Worm (Caenorhabditis elegans): ENCODE measurements around the gene Y45G12B.2.

Gene Y45G12B.2

DNA sequence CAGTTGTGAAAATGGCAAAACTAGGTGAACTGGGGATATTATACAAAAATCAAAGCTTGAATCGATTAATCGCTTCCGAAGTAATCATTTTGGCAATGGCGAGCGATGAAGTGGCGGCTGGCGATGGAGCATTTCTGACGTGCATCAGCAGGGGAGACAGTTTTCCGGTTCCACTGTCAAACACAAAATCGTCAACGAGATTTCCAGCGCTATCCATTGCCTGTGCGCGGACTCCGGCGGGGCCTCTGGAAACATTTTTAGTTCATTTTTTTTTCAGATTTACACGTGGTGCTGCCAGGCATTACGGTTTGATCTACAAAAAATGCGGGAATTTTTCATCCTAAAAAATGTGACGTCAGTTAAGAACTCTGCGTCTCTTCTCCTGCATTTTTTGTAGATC is 6.0 kb upstream of the Y45G12B.2 start:
- TF ChIP-seq egl-5 (tag; optimal IDR thresholded peaks at IDR 0.05) (no peak), hmg-11 (tag; optimal IDR thresholded peaks at IDR 0.05) (no peak), nhr-237 (tag; optimal IDR thresholded peaks at IDR 0.05) (no peak), ceh-16 (tag; optimal IDR thresholded peaks at IDR 0.05) (no peak), pha-4 (tag; optimal IDR thresholded peaks at IDR 0.05) (no peak), snpc-4 (tag; optimal IDR thresholded peaks at IDR 0.05) (no peak), nhr-76 (tag; optimal IDR thresholded peaks at IDR 0.05) (no peak), sea-2 (GFP tag; optimal IDR thresholded peaks at IDR 0.05) (no peak), nhr-43 (tag; optimal IDR thresholded peaks at IDR 0.05; ENCODE audit: poor library complexity, severe bottlenecking) (no peak), eor-1 (tag; optimal IDR thresholded peaks at IDR 0.05) (no peak), mdl-1 (tag; optimal IDR thresholded peaks at IDR 0.05) (no peak), ceh-9 (tag; optimal IDR thresholded peaks at IDR 0.05) (no peak), lin-39 (tag; optimal IDR thresholded peaks at IDR 0.05) (no peak)

DNA sequence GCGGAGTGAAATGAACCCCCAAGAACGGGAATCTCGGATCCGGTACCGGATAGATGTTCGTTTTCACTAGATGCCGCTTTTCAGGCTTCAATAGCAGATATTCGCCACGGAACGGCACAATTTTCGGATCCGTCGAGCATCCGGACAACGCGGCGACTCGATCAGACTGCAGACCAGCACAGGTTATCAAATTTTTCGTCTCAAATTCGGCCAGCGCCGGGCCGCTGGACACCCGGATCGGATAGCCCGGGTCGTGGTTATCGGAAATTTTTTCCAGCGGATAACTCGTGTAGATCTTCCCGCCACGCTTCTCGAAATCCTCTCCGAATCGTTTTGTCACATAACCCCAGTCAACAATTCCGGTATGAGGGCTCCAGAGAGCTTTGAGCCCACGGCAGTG is 4.1 kb upstream of the Y45G12B.2 start:
- TF ChIP-seq ceh-28 (tag; optimal IDR thresholded peaks at IDR 0.05), result no peak
- no peak for TF ChIP-seq unc-62 (GFP tag; optimal IDR thresholded peaks at IDR 0.05)

DNA sequence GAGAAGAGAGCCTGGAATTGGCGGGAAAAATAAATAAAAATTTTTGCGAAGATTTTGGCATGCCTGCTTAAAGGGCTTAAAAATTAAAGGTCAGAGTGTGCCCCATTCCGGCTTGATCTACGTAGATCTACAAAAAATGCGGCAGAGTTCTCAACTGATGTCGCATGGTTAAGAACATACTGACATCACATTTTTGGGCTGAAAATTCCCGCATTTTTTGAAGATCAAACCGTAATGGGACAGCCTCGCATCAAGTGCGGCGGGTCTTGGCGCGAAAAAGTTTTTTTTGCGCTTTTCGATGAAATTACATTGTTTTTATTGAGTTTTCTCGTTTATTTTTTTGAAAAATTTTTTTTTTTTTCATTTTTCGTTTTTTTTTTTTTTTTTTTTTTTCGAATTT is 3.6 kb upstream of the Y45G12B.2 start:
- no peak for TF ChIP-seq nhr-76 (tag; optimal IDR thresholded peaks at IDR 0.05)
- no peak for TF ChIP-seq unc-62 (GFP tag; optimal IDR thresholded peaks at IDR 0.05)
- TF ChIP-seq ama-1 (optimal IDR thresholded peaks at IDR 0.05), result no peak
- TF ChIP-seq fkh-2 (tag; optimal IDR thresholded peaks at IDR 0.05), result no peak
- TF ChIP-seq unc-39 (tag; optimal IDR thresholded peaks at IDR 0.05), result no peak
- TF ChIP-seq egl-27 (tag; optimal IDR thresholded peaks at IDR 0.05), result no peak

DNA sequence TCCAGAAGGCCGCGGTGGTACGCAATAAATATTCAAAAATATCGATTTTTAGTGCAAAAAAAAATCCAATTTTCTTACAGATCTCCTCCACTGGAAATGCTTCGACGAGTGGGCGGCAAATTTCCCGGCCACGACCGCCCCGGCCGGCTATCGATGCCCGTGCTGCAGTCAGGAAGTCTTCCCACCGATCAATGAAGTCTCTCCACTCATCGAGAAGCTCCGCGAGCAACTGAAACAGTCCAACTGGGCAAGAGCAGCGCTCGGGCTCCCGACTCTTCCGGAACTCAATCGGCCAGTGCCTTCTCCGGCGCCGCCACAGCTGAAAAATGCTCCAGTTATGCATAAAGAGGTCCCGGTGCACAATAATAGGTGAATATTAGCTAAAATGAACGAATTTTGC is 1.4 kb downstream of the Y45G12B.2 start, which contains the start of gene Y45G12B.3:
Gene Y45G12B.3, minus strand, starts transcription at position 320 of the 400 bp plus-strand sequence.
- no peak for TF ChIP-seq tbx-2 (tag; optimal IDR thresholded peaks at IDR 0.05)
- no peak for TF ChIP-seq fkh-10 (GFP tag; optimal IDR thresholded peaks at IDR 0.05)
- no peak for TF ChIP-seq daf-12 (tag; optimal IDR thresholded peaks at IDR 0.05)
- no peak for TF ChIP-seq ceh-9 (tag; optimal IDR thresholded peaks at IDR 0.05)
- no peak for TF ChIP-seq ama-1 (optimal IDR thresholded peaks at IDR 0.05)

DNA sequence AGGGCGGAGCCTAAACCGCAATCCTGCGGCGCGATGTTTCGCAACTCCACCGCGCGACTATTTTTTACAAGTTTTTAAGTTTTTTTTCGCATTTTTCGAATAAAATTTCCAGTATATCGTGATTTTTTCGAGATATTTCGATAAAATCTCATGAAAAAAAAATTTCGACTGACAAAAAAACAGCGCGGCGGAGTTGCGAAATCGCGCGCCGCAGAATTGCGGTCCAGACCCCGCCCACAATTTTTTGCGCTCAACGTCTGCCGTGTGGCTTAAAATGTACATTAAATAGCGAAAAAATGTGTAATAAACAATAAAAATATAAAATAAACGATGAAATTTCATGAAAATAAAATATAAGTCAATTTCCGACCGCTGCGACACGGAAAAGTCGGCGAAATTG is 3.1 kb downstream of the Y45G12B.2 start:
- TF ChIP-seq zag-1 (tag; optimal IDR thresholded peaks at IDR 0.05) (no peak), elt-1 (tag; optimal IDR thresholded peaks at IDR 0.05) (no peak), nhr-12 (tag; optimal IDR thresholded peaks at IDR 0.05) (no peak), ceh-16 (tag; optimal IDR thresholded peaks at IDR 0.05) (no peak), nhr-77 (tag; optimal IDR thresholded peaks at IDR 0.05) (no peak), fkh-10 (GFP tag; optimal IDR thresholded peaks at IDR 0.05) (no peak), hmg-11 (tag; optimal IDR thresholded peaks at IDR 0.05) (no peak), nhr-23 (tag; optimal IDR thresholded peaks at IDR 0.05) (no peak)

DNA sequence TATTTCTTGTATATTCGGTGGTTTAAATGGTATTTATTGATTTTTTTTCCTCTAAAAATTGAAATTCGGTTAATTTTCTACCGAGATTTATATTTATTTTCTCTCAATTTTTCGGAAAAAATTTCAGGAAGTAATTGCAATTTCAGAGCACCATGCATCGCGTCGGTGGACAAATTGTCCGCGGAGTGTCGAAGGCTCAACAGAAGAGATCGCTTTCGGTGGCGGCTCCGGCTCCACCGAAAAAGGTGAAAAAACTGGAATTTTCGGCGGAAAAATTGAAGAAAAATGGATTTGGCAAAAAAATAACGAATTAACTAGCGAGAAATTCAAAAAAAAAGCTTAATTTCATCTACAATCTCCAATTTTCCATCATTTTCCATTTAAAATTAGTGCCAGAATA is 4.3 kb downstream of the Y45G12B.2 start, which contains the start of gene nuo-5:
Gene nuo-5, plus strand, starts transcription at position 147 of the 400 bp plus-strand sequence.
- TF ChIP-seq R02D3.7 (tag; optimal IDR thresholded peaks at IDR 0.05), result no peak
- TF ChIP-seq nhr-12 (tag; optimal IDR thresholded peaks at IDR 0.05), result no peak
- no peak for TF ChIP-seq fkh-10 (GFP tag; optimal IDR thresholded peaks at IDR 0.05)
- TF ChIP-seq jun-1 (tag; optimal IDR thresholded peaks at IDR 0.05), result no peak
- no peak for TF ChIP-seq aly-2 (tag; optimal IDR thresholded peaks at IDR 0.05)
- TF ChIP-seq fkh-2 (tag; optimal IDR thresholded peaks at IDR 0.05), result no peak
- no peak for TF ChIP-seq ama-1 (optimal IDR thresholded peaks at IDR 0.05)
- TF ChIP-seq ceh-82 (tag; optimal IDR thresholded peaks at IDR 0.05), result no peak
- no peak for TF ChIP-seq nhr-77 (tag; optimal IDR thresholded peaks at IDR 0.05)
- TF ChIP-seq nfya-1 (tag; optimal IDR thresholded peaks at IDR 0.05; ENCODE audit: insufficient read depth), result no peak
- TF ChIP-seq daf-12 (tag; optimal IDR thresholded peaks at IDR 0.05), result no peak
- TF ChIP-seq nhr-43 (tag; optimal IDR thresholded peaks at IDR 0.05; ENCODE audit: poor library complexity, severe bottlenecking), result no peak
- no peak for TF ChIP-seq lin-39 (tag; optimal IDR thresholded peaks at IDR 0.05)
- no peak for TF ChIP-seq nhr-76 (tag; optimal IDR thresholded peaks at IDR 0.05)
- no peak for TF ChIP-seq snpc-4 (tag; optimal IDR thresholded peaks at IDR 0.05)

Measured in whole organism, L3 larva.